Fruit fly (Drosophila melanogaster) whole organism, adult: ENCODE measurements around the gene Tsp66E.

ENCODE experiments used
- CG11617 ChIP-seq: fragments of 200-800 bp; sonication (Bioruptor generic); optimal IDR thresholded peaks from 2 replicates; lab custom pipeline; 2017; ENCODE audit warnings: mild to moderate bottlenecking, missing biosample characterization, missing genetic modification reagents, missing genetic modification characterization
- CG12768 ChIP-seq: fragments of 200-800 bp; sonication (Bioruptor generic); optimal IDR thresholded peaks from 2 replicates; lab custom pipeline; 2017; ENCODE audit warnings: missing biosample characterization, missing genetic modification characterization, mild to moderate bottlenecking, moderate library complexity, missing genetic modification reagents
- CG14711 ChIP-seq: fragments of 200-800 bp; sonication (Bioruptor generic); optimal IDR thresholded peaks from 2 replicates; lab custom pipeline; 2018; ENCODE audit warnings: missing biosample characterization, mild to moderate bottlenecking, missing genetic modification characterization, moderate library complexity
- CG1620 ChIP-seq: fragments of 200-800 bp; sonication (Bioruptor generic); optimal IDR thresholded peaks from 2 replicates; lab custom pipeline; 2016; ENCODE audit warnings: missing biosample characterization, missing genetic modification characterization
- CG33017 ChIP-seq: fragments of 200-800 bp; sonication (Bioruptor generic); optimal IDR thresholded peaks from 2 replicates; lab custom pipeline; 2018; ENCODE audit warnings: missing biosample characterization, mild to moderate bottlenecking, missing genetic modification characterization, moderate library complexity
- CG5204 ChIP-seq: fragments of 200-800 bp; sonication (Bioruptor generic); optimal IDR thresholded peaks from 2 replicates; lab custom pipeline; 2016; ENCODE audit warnings: missing biosample characterization, missing genetic modification characterization
- CG7045 ChIP-seq: fragments of 200-800 bp; sonication (Bioruptor generic); optimal IDR thresholded peaks from 2 replicates; lab custom pipeline; 2017; ENCODE audit warnings: missing biosample characterization, mild to moderate bottlenecking, missing genetic modification characterization
- CG7101 ChIP-seq: fragments of 200-800 bp; sonication (Bioruptor generic); optimal IDR thresholded peaks from 2 replicates; lab custom pipeline; 2018; ENCODE audit warnings: missing biosample characterization, mild to moderate bottlenecking, missing genetic modification characterization, moderate library complexity
- Clk ChIP-seq: fragments of 200-800 bp; sonication (Bioruptor generic); optimal IDR thresholded peaks from 2 replicates; lab custom pipeline; 2017; ENCODE audit warnings: missing biosample characterization, missing genetic modification characterization
- Crg-1 ChIP-seq: fragments of 200-800 bp; sonication (Bioruptor generic); optimal IDR thresholded peaks from 2 replicates; lab custom pipeline; 2016; ENCODE audit warnings: missing biosample characterization, missing genetic modification characterization
- Hr96 ChIP-seq: fragments of 200-800 bp; sonication (Bioruptor generic); optimal IDR thresholded peaks from 2 replicates; lab custom pipeline; 2016; ENCODE audit warnings: missing biosample characterization, missing genetic modification characterization
- Mnt ChIP-seq: fragments of 200-800 bp; sonication (Bioruptor generic); optimal IDR thresholded peaks from 2 replicates; lab custom pipeline; 2016; ENCODE audit warnings: missing biosample characterization, mild to moderate bottlenecking, missing genetic modification characterization
- bab1 ChIP-seq: fragments of 200-800 bp; sonication (Bioruptor generic); optimal IDR thresholded peaks from 3 replicates; lab custom pipeline; 2019; ENCODE audit warnings: missing biosample characterization, mild to moderate bottlenecking, missing genetic modification characterization, moderate library complexity
- cic ChIP-seq: fragments of 200-800 bp; sonication (Bioruptor generic); optimal IDR thresholded peaks from 2 replicates; lab custom pipeline; 2017; ENCODE audit warnings: missing biosample characterization, mild to moderate bottlenecking, missing genetic modification characterization, moderate library complexity
- cnc ChIP-seq, 2 experiments: fragments of >200 bp; optimal IDR thresholded peaks; 2 replicates each; lab custom pipeline; 2017
- kay ChIP-seq: fragments of 200-800 bp; sonication (Bioruptor generic); peaks from one replicate; lab custom pipeline; 2016; ENCODE audit warnings: missing biosample characterization, missing genetic modification characterization, borderline replicate concordance
- ovo ChIP-seq: fragments of 200-800 bp; sonication (Bioruptor generic); optimal IDR thresholded peaks from 2 replicates; lab custom pipeline; 2016; ENCODE audit warnings: missing biosample characterization, missing genetic modification characterization
- pad ChIP-seq: fragments of 200-800 bp; sonication (Bioruptor generic); optimal IDR thresholded peaks from 3 replicates; lab custom pipeline; 2017; ENCODE audit warnings: missing biosample characterization, missing genetic modification characterization, mild to moderate bottlenecking, moderate library complexity, missing genetic modification reagents
- tj ChIP-seq: fragments of 200-800 bp; sonication (Bioruptor generic); optimal IDR thresholded peaks from 3 replicates; lab custom pipeline; 2017; ENCODE audit warnings: missing biosample characterization, mild to moderate bottlenecking, missing genetic modification characterization, moderate library complexity
- toe ChIP-seq: fragments of 200-800 bp; sonication (Bioruptor generic); optimal IDR thresholded peaks from 2 replicates; lab custom pipeline; 2016; ENCODE audit warnings: missing biosample characterization, missing genetic modification characterization

Tsp66E gene

DNA sequence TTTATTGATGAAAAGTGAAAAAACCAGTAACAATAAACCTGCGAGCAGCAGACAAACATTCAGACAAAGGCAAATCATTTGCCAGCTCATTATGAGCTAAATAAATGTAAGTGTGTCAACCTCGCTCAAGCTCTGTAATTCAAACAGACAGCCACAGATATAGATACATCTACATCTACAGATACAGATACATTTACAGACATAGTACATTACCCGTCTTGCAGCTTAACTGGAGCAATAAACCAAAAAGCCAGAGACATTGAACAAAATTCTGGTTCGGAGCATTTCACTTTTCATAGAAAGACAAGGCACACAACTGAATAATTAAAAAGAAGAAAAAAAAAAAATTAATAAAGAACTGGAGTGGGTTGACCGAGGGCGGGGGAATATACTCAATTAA is 7.4 kb downstream of the Tsp66E start:
- TF ChIP-seq Crg-1 (GFP tag; lab: Kevin White, UChicago) = no peak
- TF ChIP-seq pad (GFP tag; lab: Kevin White, UChicago) = no peak
- TF ChIP-seq CG12768 (GFP tag; lab: Kevin White, UChicago) = no peak
- no peak for TF ChIP-seq CG7045
- TF ChIP-seq cnc (optimal IDR thresholded peaks at IDR 0.05; lab: Kevin White, UChicago) = no peak
- TF ChIP-seq Clk (GFP tag; lab: Kevin White, UChicago) = no peak

DNA sequence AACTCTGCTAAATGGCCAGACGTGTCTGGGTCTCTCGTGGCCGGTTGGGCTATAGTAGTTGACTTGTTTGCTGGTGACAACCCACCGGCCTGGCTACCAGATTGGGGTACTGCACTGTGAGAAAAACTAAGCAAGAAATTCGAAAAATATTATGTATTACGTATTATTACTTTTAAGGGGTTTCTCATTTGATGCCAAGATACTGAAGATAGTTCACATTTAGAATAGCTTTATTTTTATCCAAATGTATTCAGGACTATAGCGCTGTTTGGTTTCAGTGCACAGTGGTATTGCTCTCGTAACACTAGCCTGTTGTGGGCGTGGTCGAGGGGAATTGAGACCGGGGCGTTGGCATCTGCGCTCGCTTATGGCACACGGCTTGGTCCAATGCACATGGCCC is 8.4 kb downstream of the Tsp66E start:
- TF ChIP-seq bab1 (GFP tag; lab: Kevin White, UChicago) (no peak), Mnt (GFP tag; lab: Kevin White, UChicago) (no peak), CG7101 (tag; lab: Kevin White, UChicago) (no peak), Clk (GFP tag; lab: Kevin White, UChicago) (no peak), tj (GFP tag; lab: Kevin White, UChicago) (no peak), CG12768 (GFP tag; lab: Kevin White, UChicago) (no peak), Hr96 (GFP tag; lab: Kevin White, UChicago) (no peak), cnc (optimal IDR thresholded peaks at IDR 0.05; lab: Kevin White, UChicago) (no peak), CG11617 (GFP tag; lab: Kevin White, UChicago) (no peak), pad (GFP tag; lab: Kevin White, UChicago) (no peak), kay (GFP tag; lab: Kevin White, UChicago) (no peak), ovo (GFP tag; lab: Kevin White, UChicago) (no peak), CG5204 (GFP tag; lab: Kevin White, UChicago) (no peak), CG14711 (tag; lab: Kevin White, UChicago) (no peak), CG7045 (no peak)

DNA sequence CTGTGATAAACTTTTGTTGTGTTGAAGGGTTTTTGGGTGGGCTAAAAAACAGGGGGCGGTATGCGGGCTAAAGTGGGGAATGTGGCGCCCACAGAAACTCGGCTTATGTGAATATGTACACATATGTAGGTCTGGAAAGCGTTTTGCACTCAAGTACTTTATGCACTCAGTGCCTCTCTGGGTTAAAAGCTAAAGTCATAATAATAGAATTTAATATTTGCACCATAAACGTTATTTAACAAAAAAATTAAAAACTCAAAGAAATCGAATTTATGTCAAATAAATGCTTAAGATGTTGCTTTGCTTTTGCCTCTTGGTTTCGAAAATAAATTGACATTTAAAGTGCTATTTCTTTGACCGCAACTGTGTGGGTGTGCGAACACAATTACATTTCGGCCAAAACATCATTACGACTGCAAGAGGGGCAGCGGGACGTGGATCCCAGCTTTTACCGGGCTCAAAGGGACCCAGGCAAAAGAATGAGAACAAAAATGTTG is 12.2 kb downstream of the Tsp66E start:
- TF ChIP-seq toe (GFP tag; lab: Kevin White, UChicago) = no peak
- peak; percentile 44 for TF ChIP-seq kay (GFP tag; lab: Kevin White, UChicago)

DNA sequence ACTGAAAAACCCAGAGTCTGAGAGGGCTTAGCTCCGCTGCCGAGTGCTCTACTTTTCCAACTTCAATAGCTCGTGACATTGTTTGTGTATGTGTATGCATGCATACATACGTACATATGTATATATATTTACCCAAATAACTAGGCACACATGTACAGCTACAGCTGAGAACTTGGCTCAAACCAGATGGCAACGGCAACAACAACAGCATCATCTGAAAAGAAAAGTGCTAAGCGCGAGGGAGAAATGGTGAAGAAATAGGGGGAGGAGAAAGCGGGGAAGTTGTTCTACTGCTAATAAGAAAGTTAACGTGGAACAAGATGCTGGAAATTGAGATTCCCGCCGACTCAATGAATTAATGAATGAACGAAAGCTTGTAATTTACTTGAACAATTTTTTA is 12.7 kb downstream of the Tsp66E start:
- TF ChIP-seq CG1620 (GFP tag; lab: Kevin White, UChicago) (no peak), cic (GFP tag; lab: Kevin White, UChicago) (no peak), bab1 (GFP tag; lab: Kevin White, UChicago) (no peak), tj (GFP tag; lab: Kevin White, UChicago) (no peak), CG33017 (tag; lab: Kevin White, UChicago) (no peak), kay (GFP tag; lab: Kevin White, UChicago) (no peak), Crg-1 (GFP tag; lab: Kevin White, UChicago) (no peak), pad (GFP tag; lab: Kevin White, UChicago) (no peak)

DNA sequence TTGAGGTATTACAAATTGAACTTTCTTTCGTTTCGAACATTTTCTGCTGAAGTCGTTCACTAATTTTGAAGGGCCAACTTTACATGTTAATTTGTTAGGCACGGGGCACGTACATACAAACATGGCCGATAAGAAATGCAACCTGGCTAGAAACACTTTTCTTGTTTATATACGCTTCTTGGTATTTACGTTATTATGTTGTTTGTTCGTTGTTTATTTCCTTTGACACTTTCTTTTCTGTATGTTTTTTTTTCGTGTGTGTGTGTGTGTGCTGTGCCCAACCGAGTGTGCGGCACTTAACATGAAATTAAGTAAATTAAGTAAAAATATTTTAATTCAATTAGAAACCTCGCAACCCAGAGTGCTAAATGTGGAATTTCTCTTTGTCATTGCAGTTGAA is 13.4 kb downstream of the Tsp66E start:
- TF ChIP-seq cic (GFP tag; lab: Kevin White, UChicago) (no peak), kay (GFP tag; lab: Kevin White, UChicago) (peak; percentile 12)

DNA sequence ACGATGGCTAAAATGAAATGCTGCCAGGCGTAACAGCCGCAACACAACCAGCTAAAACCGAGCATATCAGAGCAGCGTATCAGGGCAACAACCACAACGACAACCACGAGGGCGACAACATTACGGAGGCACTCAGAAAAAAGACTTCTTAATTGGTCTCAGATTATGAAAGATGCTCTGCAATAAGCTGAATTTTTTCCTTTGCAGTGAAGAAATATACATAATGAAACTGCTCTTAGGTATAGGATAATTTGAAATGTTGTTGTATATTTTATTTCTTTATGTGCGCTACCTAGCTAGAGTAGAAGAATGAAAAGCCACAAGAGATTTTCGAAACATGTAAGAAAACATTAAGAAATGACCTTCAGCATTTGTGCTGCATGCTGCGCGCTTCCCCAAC is 17.2 kb downstream of the Tsp66E start:
- TF ChIP-seq CG5204 (GFP tag; lab: Kevin White, UChicago) (no peak), Mnt (GFP tag; lab: Kevin White, UChicago) (no peak), Crg-1 (GFP tag; lab: Kevin White, UChicago) (no peak), tj (GFP tag; lab: Kevin White, UChicago) (no peak), kay (GFP tag; lab: Kevin White, UChicago) (no peak)

DNA sequence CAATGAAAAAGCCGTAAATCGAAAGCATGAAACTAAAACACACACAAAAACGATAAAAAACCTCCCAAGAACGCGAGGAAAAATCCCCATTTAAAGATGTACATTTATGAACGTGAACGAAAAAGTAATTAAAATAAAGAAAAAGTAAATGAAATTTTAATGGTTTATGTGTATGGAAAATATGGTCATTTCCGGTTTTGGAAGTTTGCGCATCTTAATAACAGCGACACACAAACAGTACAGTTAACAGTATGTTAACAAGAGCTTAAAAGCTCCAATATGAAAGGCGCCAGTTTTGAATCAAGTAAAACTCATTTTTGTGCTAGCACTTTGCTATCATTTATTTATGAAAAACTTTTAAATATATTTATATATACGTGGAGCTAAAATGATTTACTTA is 19.6 kb downstream of the Tsp66E start:
- TF ChIP-seq cnc (optimal IDR thresholded peaks at IDR 0.05; lab: Kevin White, UChicago) = no peak
- TF ChIP-seq bab1 (GFP tag; lab: Kevin White, UChicago) = peak; percentile 60
- no peak for TF ChIP-seq toe (GFP tag; lab: Kevin White, UChicago)
- peak; percentile 86 for TF ChIP-seq kay (GFP tag; lab: Kevin White, UChicago)
- TF ChIP-seq ovo (GFP tag; lab: Kevin White, UChicago) = no peak

DNA sequence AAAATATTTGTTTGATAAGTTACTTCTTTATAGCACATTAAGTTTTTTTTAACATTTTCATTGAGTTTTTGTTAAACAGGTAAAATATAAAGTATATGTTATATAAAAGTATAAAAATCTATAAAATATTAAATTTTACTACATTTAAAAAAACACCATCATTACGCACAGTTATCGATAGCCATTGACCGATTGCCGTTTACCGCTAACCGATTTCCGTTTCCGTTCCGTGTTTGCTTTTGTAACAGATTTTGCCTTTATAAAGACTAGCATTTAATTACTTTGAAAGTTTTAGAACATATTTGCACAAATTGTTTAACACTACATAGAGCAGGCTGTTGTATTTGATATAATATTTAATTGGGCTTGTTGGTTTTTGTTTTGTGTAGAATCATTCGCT is 27.4 kb downstream of the Tsp66E start:
- no peak for TF ChIP-seq Crg-1 (GFP tag; lab: Kevin White, UChicago)
- no peak for TF ChIP-seq CG33017 (tag; lab: Kevin White, UChicago)
- TF ChIP-seq pad (GFP tag; lab: Kevin White, UChicago) = no peak
- TF ChIP-seq CG12768 (GFP tag; lab: Kevin White, UChicago) = no peak
- TF ChIP-seq tj (GFP tag; lab: Kevin White, UChicago) = no peak
- no peak for TF ChIP-seq ovo (GFP tag; lab: Kevin White, UChicago)
- TF ChIP-seq cic (GFP tag; lab: Kevin White, UChicago) = no peak
- TF ChIP-seq toe (GFP tag; lab: Kevin White, UChicago) = no peak
- TF ChIP-seq Clk (GFP tag; lab: Kevin White, UChicago) = no peak
- TF ChIP-seq CG1620 (GFP tag; lab: Kevin White, UChicago) = no peak
- no peak for TF ChIP-seq kay (GFP tag; lab: Kevin White, UChicago)
- TF ChIP-seq CG7101 (tag; lab: Kevin White, UChicago) = no peak
- TF ChIP-seq Mnt (GFP tag; lab: Kevin White, UChicago) = no peak
- no peak for TF ChIP-seq CG5204 (GFP tag; lab: Kevin White, UChicago)
- no peak for TF ChIP-seq cnc (optimal IDR thresholded peaks at IDR 0.05; lab: Kevin White, UChicago)
- TF ChIP-seq bab1 (GFP tag; lab: Kevin White, UChicago) = no peak
- no peak for TF ChIP-seq Hr96 (GFP tag; lab: Kevin White, UChicago)
- no peak for TF ChIP-seq CG11617 (GFP tag; lab: Kevin White, UChicago)
- no peak for TF ChIP-seq CG14711 (tag; lab: Kevin White, UChicago)
- no peak for TF ChIP-seq CG7045
